Worm (Caenorhabditis elegans) whole organism, L4 larva: ENCODE measurements around the gene F43C11.1.

Source experiments
- D1046.2 ChIP-seq: fragments of 200-800 bp; sonication (Bioruptor generic); IDR thresholded peaks from 2 replicates; pipeline ENCODE4 v1.3.6; 2022; ENCODE audit warnings: missing genetic modification characterization, missing compliant biosample characterization
- F44E2.7 ChIP-seq: fragments of 200-800 bp; sonication (Bioruptor generic); IDR thresholded peaks from 2 replicates; pipeline ENCODE4 v2.1.2; 2022; ENCODE audit warnings: missing genetic modification characterization, missing compliant biosample characterization
- R02D3.7 ChIP-seq: fragments of 150-350 bp; sonication (generic microtip); optimal IDR thresholded peaks from 3 replicates; lab custom pipeline; 2014; ENCODE audit warnings: missing biosample characterization, missing genetic modification characterization
- T26A8.4 ChIP-seq: fragments of 200-800 bp; sonication (Bioruptor generic); IDR thresholded peaks from 2 replicates; pipeline ENCODE4 v1.3.6; 2022; ENCODE audit warnings: missing genetic modification characterization, missing compliant biosample characterization
- Y105C5A.15 ChIP-seq: fragments of 200-800 bp; sonication (Bioruptor generic); IDR thresholded peaks from 2 replicates; pipeline ENCODE4 v1.3.6; 2022; ENCODE audit warnings: missing genetic modification characterization, missing compliant biosample characterization
- Y75B8A.6 ChIP-seq: fragments of 200-800 bp; sonication (Bioruptor generic); IDR thresholded peaks from 2 replicates; pipeline ENCODE4 v1.3.6; 2022; ENCODE audit warnings: missing genetic modification reagents, missing genetic modification characterization, missing compliant biosample characterization
- ZK337.2 ChIP-seq: fragments of 200-800 bp; sonication (Bioruptor generic); IDR thresholded peaks from 2 replicates; pipeline ENCODE4 v1.3.6; 2022; ENCODE audit warnings: missing genetic modification reagents, missing genetic modification characterization, missing compliant biosample characterization
- ama-1 ChIP-seq: fragments of 150-350 bp; optimal IDR thresholded peaks from 2 replicates; lab custom pipeline; 2014; ENCODE audit warnings: inconsistent platforms, mixed read lengths
- attf-4 ChIP-seq: sonication (generic microtip); optimal IDR thresholded peaks from 3 replicates; lab custom pipeline; 2017; ENCODE audit warnings: missing biosample characterization, missing genetic modification characterization
- ceh-82 ChIP-seq: sonication (generic microtip); optimal IDR thresholded peaks from 2 replicates; lab custom pipeline; 2017; ENCODE audit warnings: missing biosample characterization, missing genetic modification characterization
- ces-1 ChIP-seq: fragments of 150-350 bp; sonication (generic microtip); optimal IDR thresholded peaks from 4 replicates; lab custom pipeline; 2014; ENCODE audit warnings: missing biosample characterization, missing genetic modification reagents, missing genetic modification characterization
- cey-2 ChIP-seq: sonication (generic microtip); optimal IDR thresholded peaks from 3 replicates; lab custom pipeline; 2017; ENCODE audit warnings: missing genetic modification characterization, mild to moderate bottlenecking, missing compliant biosample characterization, antibody characterized with exemption, borderline replicate concordance; ENCODE audit not compliant: insufficient read depth
- daf-12 ChIP-seq: fragments of 150-350 bp; optimal IDR thresholded peaks from 2 replicates; lab custom pipeline; 2014; ENCODE audit warnings: missing biosample characterization, missing genetic modification reagents, missing genetic modification characterization
- daf-16 ChIP-seq, 3 experiments: sonication (generic microtip); optimal IDR thresholded peaks; 2 replicates each; lab custom pipeline; 2016 to 2017; ENCODE audit warnings: missing genetic modification characterization in 3 of 3, missing genetic modification reagents in 3 of 3, mild to moderate bottlenecking in 2 of 3, missing compliant biosample characterization in 2 of 3, missing biosample characterization in 1 of 3, moderate library complexity in 1 of 3
- daf-8 ChIP-seq: fragments of 200-800 bp; sonication (Bioruptor generic); IDR thresholded peaks from 2 replicates; pipeline ENCODE4 v1.3.6; 2022; ENCODE audit warnings: missing genetic modification characterization, missing compliant biosample characterization
- dmd-6 ChIP-seq: fragments of 200-800 bp; sonication (Bioruptor generic); IDR thresholded peaks from 2 replicates; pipeline ENCODE4 v1.3.6; 2022; ENCODE audit warnings: missing genetic modification reagents, missing genetic modification characterization, missing compliant biosample characterization
- dmd-8 ChIP-seq: fragments of 200-800 bp; sonication (Bioruptor generic); IDR thresholded peaks from 2 replicates; pipeline ENCODE4 v1.3.6; 2022; ENCODE audit warnings: missing genetic modification characterization, missing compliant biosample characterization
- dmd-9 ChIP-seq: fragments of 200-800 bp; sonication (Bioruptor generic); IDR thresholded peaks from 2 replicates; pipeline ENCODE4 v1.3.6; 2022; ENCODE audit warnings: missing genetic modification reagents, missing genetic modification characterization, missing compliant biosample characterization
- duxl-1 ChIP-seq: sonication (generic microtip); optimal IDR thresholded peaks from 2 replicates; lab custom pipeline; 2016; ENCODE audit warnings: mild to moderate bottlenecking, missing genetic modification characterization, moderate library complexity, missing compliant biosample characterization; ENCODE audit not compliant: poor library complexity
- dve-1 ChIP-seq: sonication (generic microtip); optimal IDR thresholded peaks from 2 replicates; lab custom pipeline; 2017; ENCODE audit warnings: antibody characterized with exemption, mild to moderate bottlenecking, missing genetic modification characterization, missing compliant biosample characterization; ENCODE audit not compliant: insufficient read depth
- egl-43 ChIP-seq: fragments of 200-800 bp; sonication (Bioruptor generic); IDR thresholded peaks from 2 replicates; pipeline ENCODE4 v1.3.6; 2022; ENCODE audit warnings: missing genetic modification reagents, missing genetic modification characterization, missing compliant biosample characterization
- fos-1 ChIP-seq: fragments of 150-350 bp; optimal IDR thresholded peaks from 2 replicates; lab custom pipeline; 2014; ENCODE audit warnings: missing biosample characterization, missing genetic modification characterization
- gei-8 ChIP-seq: fragments of 200-800 bp; sonication (Bioruptor generic); optimal IDR thresholded peaks from 2 replicates; lab custom pipeline; 2018; ENCODE audit warnings: mild to moderate bottlenecking, missing genetic modification characterization, missing compliant biosample characterization
- hif-1 ChIP-seq, 2 experiments: sonication (generic microtip); optimal IDR thresholded peaks; 2 replicates each; lab custom pipeline; 2016 to 2017; ENCODE audit warnings: missing compliant biosample characterization in 2 of 2, missing genetic modification characterization in 2 of 2, missing genetic modification reagents in 2 of 2, missing genotype in 2 of 2, mild to moderate bottlenecking in 1 of 2
- hlh-11 ChIP-seq: fragments of 200-800 bp; sonication (Bioruptor generic); optimal IDR thresholded peaks from 2 replicates; lab custom pipeline; 2018; ENCODE audit warnings: mild to moderate bottlenecking, missing genetic modification characterization, missing compliant biosample characterization
- jun-1 ChIP-seq: fragments of 150-350 bp; optimal IDR thresholded peaks from 2 replicates; lab custom pipeline; 2014; ENCODE audit warnings: missing biosample characterization, missing genetic modification reagents, missing genetic modification characterization
- lin-29 ChIP-seq: fragments of 200-800 bp; sonication (Bioruptor generic); IDR thresholded peaks from 2 replicates; pipeline ENCODE4 v1.3.6; 2022; ENCODE audit warnings: missing genetic modification reagents, missing genetic modification characterization, missing compliant biosample characterization
- lin-39 ChIP-seq: fragments of 150-350 bp; optimal IDR thresholded peaks from 2 replicates; lab custom pipeline; 2014; ENCODE audit warnings: missing biosample characterization, missing genetic modification reagents, missing genetic modification characterization
- lsy-2 ChIP-seq, 2 experiments: fragments of 150-350 bp in 1 of 2; sonication (generic microtip) in 1 of 2; optimal IDR thresholded peaks; 2 replicates each; lab custom pipeline; 2014 to 2017; ENCODE audit warnings: missing biosample characterization in 2 of 2, missing genetic modification characterization in 2 of 2
- madf-9 ChIP-seq: fragments of 200-800 bp; sonication (Bioruptor generic); conservative IDR thresholded peaks from 2 replicates; pipeline ENCODE4 v1.3.6; 2022; ENCODE audit warnings: missing genetic modification reagents, missing genetic modification characterization, missing compliant biosample characterization
- mdt-29 ChIP-seq: fragments of 200-800 bp; sonication (Bioruptor generic); IDR thresholded peaks from 2 replicates; pipeline ENCODE4 v1.3.6; 2022; ENCODE audit warnings: missing genetic modification reagents, missing genetic modification characterization, missing compliant biosample characterization
- mep-1 ChIP-seq: fragments of 150-350 bp; sonication (generic microtip); optimal IDR thresholded peaks from 3 replicates; lab custom pipeline; 2014; ENCODE audit warnings: missing biosample characterization, missing genetic modification characterization
- nhr-10 ChIP-seq: fragments of 150-350 bp; optimal IDR thresholded peaks from 2 replicates; lab custom pipeline; 2014; ENCODE audit warnings: missing biosample characterization, missing genetic modification characterization
- nhr-102 ChIP-seq: sonication (generic microtip); optimal IDR thresholded peaks from 2 replicates; lab custom pipeline; 2016; ENCODE audit warnings: mild to moderate bottlenecking, missing genetic modification characterization, moderate library complexity, missing compliant biosample characterization
- nhr-111 ChIP-seq: fragments of 200-800 bp; sonication (Bioruptor generic); optimal IDR thresholded peaks from 2 replicates; lab custom pipeline; 2018; ENCODE audit warnings: mild to moderate bottlenecking, missing genetic modification characterization, missing compliant biosample characterization
- nhr-25 ChIP-seq: sonication (generic microtip); optimal IDR thresholded peaks from 2 replicates; lab custom pipeline; 2017; ENCODE audit warnings: missing genetic modification characterization, mild to moderate bottlenecking, missing compliant biosample characterization, antibody characterized with exemption, moderate library complexity, borderline replicate concordance; ENCODE audit not compliant: insufficient read depth
- nhr-28 ChIP-seq: fragments of 150-350 bp; optimal IDR thresholded peaks from 2 replicates; lab custom pipeline; 2014; ENCODE audit warnings: missing biosample characterization, missing genetic modification characterization
- nhr-41 ChIP-seq: fragments of 200-800 bp; sonication (Bioruptor generic); IDR thresholded peaks from 2 replicates; pipeline ENCODE4 v1.3.6; 2022; ENCODE audit warnings: missing genetic modification reagents, missing genetic modification characterization, missing compliant biosample characterization
- nhr-42 ChIP-seq: fragments of 200-800 bp; sonication (Bioruptor generic); IDR thresholded peaks from 2 replicates; pipeline ENCODE4 v1.3.6; 2022; ENCODE audit warnings: missing genetic modification characterization, missing compliant biosample characterization
- nhr-76 ChIP-seq: fragments of 150-350 bp; optimal IDR thresholded peaks from 2 replicates; lab custom pipeline; 2014; ENCODE audit warnings: missing biosample characterization, missing genetic modification characterization
- set-16 ChIP-seq: fragments of 200-800 bp; sonication (Bioruptor generic); IDR thresholded peaks from 2 replicates; pipeline ENCODE4 v1.3.6; 2022; ENCODE audit warnings: missing genetic modification reagents, missing genetic modification characterization, missing compliant biosample characterization
- snpc-4 ChIP-seq: fragments of 150-350 bp; optimal IDR thresholded peaks from 2 replicates; lab custom pipeline; 2014; ENCODE audit warnings: missing biosample characterization, missing genetic modification characterization
- tag-97 ChIP-seq: fragments of 200-800 bp; sonication (Bioruptor generic); IDR thresholded peaks from 2 replicates; pipeline ENCODE4 v1.3.6; 2022; ENCODE audit warnings: missing genetic modification characterization, missing compliant biosample characterization
- tra-1 ChIP-seq: fragments of 200-800 bp; sonication (Bioruptor generic); IDR thresholded peaks from 2 replicates; pipeline ENCODE4 v1.3.6; 2022; ENCODE audit warnings: missing genetic modification reagents, missing genetic modification characterization, missing compliant biosample characterization
- unc-130 ChIP-seq: sonication (generic microtip); optimal IDR thresholded peaks from 2 replicates; lab custom pipeline; 2016; ENCODE audit warnings: missing genetic modification reagents, missing genetic modification characterization, missing compliant biosample characterization
- unc-62 ChIP-seq, 3 experiments: fragments of 150-350 bp in 1 of 3; sonication (generic microtip); optimal IDR thresholded peaks in 2 of 3; peaks in 1 of 3; 1 replicate in 1 of 3; 2 replicates in 2 of 3; lab custom pipeline; 2014 to 2017; ENCODE audit warnings: missing biosample characterization in 3 of 3, missing genetic modification characterization in 3 of 3, missing genetic modification reagents in 3 of 3, missing genotype in 1 of 3
- zfp-2 ChIP-seq: sonication (generic microtip); optimal IDR thresholded peaks from 2 replicates; lab custom pipeline; 2016; ENCODE audit warnings: mild to moderate bottlenecking, missing genetic modification characterization, missing compliant biosample characterization
- zip-11 ChIP-seq: fragments of 200-800 bp; sonication (Bioruptor generic); IDR thresholded peaks from 2 replicates; pipeline ENCODE4 v1.3.6; 2022; ENCODE audit warnings: missing genetic modification characterization, missing compliant biosample characterization
- zip-2 ChIP-seq: fragments of 150-350 bp; optimal IDR thresholded peaks from 2 replicates; lab custom pipeline; 2014; ENCODE audit warnings: missing biosample characterization, missing genetic modification characterization

Gene F43C11.1

ce11 chrII:2378465-2379009 lies 21.6 kb downstream of the F43C11.1 start (continued):
- TF ChIP-seq gei-8: no peak
- no peak for TF ChIP-seq hif-1 (tag; optimal IDR thresholded peaks at IDR 0.05; lab: Kevin White, UChicago)
- TF ChIP-seq lsy-2 (tag; optimal IDR thresholded peaks at IDR 0.05; lab: Kevin White, UChicago): peak; percentile 89 to 94
- no peak for TF ChIP-seq daf-12 (tag; lab: Kevin White, UChicago)
- TF ChIP-seq nhr-28 (tag; lab: Kevin White, UChicago): peak; percentile 95
- TF ChIP-seq mdt-29: peak; percentile 51; the same call in 1 of the 2 replicates
- peak; percentile 93 for TF ChIP-seq cey-2 (tag; lab: Kevin White, UChicago)
- TF ChIP-seq dve-1 (tag; lab: Kevin White, UChicago): peak; percentile 91
- peak; percentile 55; the same call in 1 of the 2 replicates for TF ChIP-seq T26A8.4 (GFP tag; lab: Robert Waterston, UW)
- peak; percentile 93 for TF ChIP-seq nhr-41 (GFP tag; lab: Robert Waterston, UW)
- TF ChIP-seq hlh-11 (tag; lab: Kevin White, UChicago): peak; percentile 98
- no peak for TF ChIP-seq nhr-76 (tag; lab: Kevin White, UChicago)
- TF ChIP-seq daf-8 (GFP tag; lab: Robert Waterston, UW): no peak
- TF ChIP-seq ZK337.2 (GFP tag; lab: Robert Waterston, UW): 0 out of 2 replicates have a peak, but pooled peaks have one; percentile 31
- TF ChIP-seq jun-1 (tag; lab: Kevin White, UChicago): peak; percentile 95
- TF ChIP-seq Y105C5A.15 (GFP tag; lab: Robert Waterston, UW): no peak
- TF ChIP-seq unc-130 (GFP tag; lab: Kevin White, UChicago): no peak
- TF ChIP-seq set-16 (GFP tag; lab: Robert Waterston, UW): no peak
- TF ChIP-seq dmd-6 (GFP tag; lab: Robert Waterston, UW): peak; percentile 96
- TF ChIP-seq madf-9 (GFP tag; lab: Robert Waterston, UW): 0 out of 2 replicates have a peak, but pooled peaks have one; percentile 7
- peak in 1 of 2 experiments; percentile 98 for TF ChIP-seq daf-16 (GFP tag; optimal IDR thresholded peaks at IDR 0.05; lab: Kevin White, UChicago)
- TF ChIP-seq daf-16 (tag; optimal IDR thresholded peaks at IDR 0.05; lab: Kevin White, UChicago): peak; percentile 94
- TF ChIP-seq lin-39 (tag; lab: Kevin White, UChicago): no peak
- TF ChIP-seq dmd-9 (GFP tag; lab: Robert Waterston, UW): no peak
- no peak for TF ChIP-seq snpc-4 (tag; lab: Kevin White, UChicago)
- no peak for TF ChIP-seq zip-2
- no peak for TF ChIP-seq ces-1 (GFP tag; lab: Kevin White, UChicago)
- no peak for TF ChIP-seq mep-1 (tag; lab: Kevin White, UChicago)
- TF ChIP-seq dmd-8 (GFP tag; lab: Robert Waterston, UW): no peak; the same call in 1 of the 2 replicates
- no peak for TF ChIP-seq nhr-25 (tag; lab: Kevin White, UChicago)
- peak; percentile 88 for TF ChIP-seq fos-1 (tag; lab: Kevin White, UChicago)
- TF ChIP-seq duxl-1: peak; percentile 77
- TF ChIP-seq ama-1 (lab: Kevin White, UChicago): no peak
- TF ChIP-seq unc-62 (GFP tag; optimal IDR thresholded peaks at IDR 0.05 in 1 of 2; lab: Kevin White, UChicago): peak in 1 of 2 experiments; percentile 74
- no peak for TF ChIP-seq unc-62 (tag; optimal IDR thresholded peaks at IDR 0.05; lab: Kevin White, UChicago)
- no peak for TF ChIP-seq lin-29 (GFP tag; lab: Robert Waterston, UW)
- no peak for TF ChIP-seq D1046.2
- no peak for TF ChIP-seq R02D3.7
- TF ChIP-seq ceh-82 (tag; lab: Kevin White, UChicago): no peak
- no peak for TF ChIP-seq attf-4 (tag; lab: Kevin White, UChicago)
- no peak for TF ChIP-seq tag-97 (GFP tag; lab: Robert Waterston, UW)
- TF ChIP-seq F44E2.7 (GFP tag; lab: Robert Waterston, UW): no peak
- TF ChIP-seq tra-1 (GFP tag; lab: Robert Waterston, UW): peak; percentile 98
- peak; percentile 58; the same call in 1 of the 2 replicates for TF ChIP-seq Y75B8A.6 (GFP tag; lab: Robert Waterston, UW)
- TF ChIP-seq zip-11 (GFP tag; lab: Robert Waterston, UW): no peak
- no peak for TF ChIP-seq egl-43 (GFP tag; lab: Robert Waterston, UW)
- peak; percentile 97 for TF ChIP-seq nhr-102 (tag; lab: Kevin White, UChicago)
- TF ChIP-seq nhr-42 (GFP tag; lab: Robert Waterston, UW): peak; percentile 81
- TF ChIP-seq nhr-10: peak; percentile 60
- TF ChIP-seq nhr-111: no peak
- no peak for TF ChIP-seq zfp-2
